Worm (Caenorhabditis elegans): Measurements from ENCODE around the gene T25D1.2.
A peak's percentile ranks its signal among the peaks of the same experiment; 100 is the strongest.

T25D1.2 gene

ce11 chrX:16548290-16548689, 32.9 kb downstream of the T25D1.2 start:
- no peak for TF ChIP-seq ztf-4 (tag; optimal IDR thresholded peaks at IDR 0.05)
- TF ChIP-seq ceh-16 (tag; optimal IDR thresholded peaks at IDR 0.05), result no peak
- no peak for TF ChIP-seq ztf-11 (tag; optimal IDR thresholded peaks at IDR 0.05)
- no peak for TF ChIP-seq alr-1 (tag; optimal IDR thresholded peaks at IDR 0.05)
- no peak for TF ChIP-seq nhr-129 (tag; optimal IDR thresholded peaks at IDR 0.05)
- no peak for TF ChIP-seq nhr-11 (tag; optimal IDR thresholded peaks at IDR 0.05)
- TF ChIP-seq ceh-82 (tag; optimal IDR thresholded peaks at IDR 0.05), result no peak
- TF ChIP-seq nhr-237 (tag; optimal IDR thresholded peaks at IDR 0.05), result no peak
- no peak for TF ChIP-seq mdl-1 (tag; optimal IDR thresholded peaks at IDR 0.05)
- TF ChIP-seq lin-13 (GFP tag; optimal IDR thresholded peaks at IDR 0.05), result no peak
- no peak for TF ChIP-seq crh-2 (tag; optimal IDR thresholded peaks at IDR 0.05)

ce11 chrX:16550551-16550950, 35.2 kb downstream of the T25D1.2 start:
- no peak for TF ChIP-seq egl-27 (tag; optimal IDR thresholded peaks at IDR 0.05)
- TF ChIP-seq ZK546.5 (tag; optimal IDR thresholded peaks at IDR 0.05), result no peak
- no peak for TF ChIP-seq nhr-21 (tag; optimal IDR thresholded peaks at IDR 0.05)
- peak; percentile 35 for TF ChIP-seq crh-2 (tag; optimal IDR thresholded peaks at IDR 0.05)
- no peak for TF ChIP-seq ceh-16 (tag; optimal IDR thresholded peaks at IDR 0.05)
- TF ChIP-seq C34F6.9 (tag; optimal IDR thresholded peaks at IDR 0.05), result no peak
- TF ChIP-seq peb-1 (tag; optimal IDR thresholded peaks at IDR 0.05), result no peak
- no peak for TF ChIP-seq sem-4 (tag; optimal IDR thresholded peaks at IDR 0.05)
- no peak for TF ChIP-seq alr-1 (tag; optimal IDR thresholded peaks at IDR 0.05)
- no peak for TF ChIP-seq nhr-129 (tag; optimal IDR thresholded peaks at IDR 0.05)
- peak; percentile 50 for TF ChIP-seq fos-1 (tag; optimal IDR thresholded peaks at IDR 0.05)
- TF ChIP-seq aly-2 (tag; optimal IDR thresholded peaks at IDR 0.05), result no peak
- peak; percentile 54 for TF ChIP-seq sma-9 (GFP tag; optimal IDR thresholded peaks at IDR 0.05)
- TF ChIP-seq sma-9 (tag; optimal IDR thresholded peaks at IDR 0.05), result no peak
- no peak for TF ChIP-seq nhr-12 (tag; optimal IDR thresholded peaks at IDR 0.05)
- TF ChIP-seq R02D3.7 (tag; optimal IDR thresholded peaks at IDR 0.05), result no peak
- no peak for TF ChIP-seq lin-13 (GFP tag; optimal IDR thresholded peaks at IDR 0.05)

- TF ChIP-seq unc-55 (GFP tag; optimal IDR thresholded peaks at IDR 0.05) (peak; percentile 22), C34F6.9 (tag; optimal IDR thresholded peaks at IDR 0.05) (peak; percentile 28), fos-1 (tag; optimal IDR thresholded peaks at IDR 0.05) (peak; percentile 32), unc-62 (GFP tag; optimal IDR thresholded peaks at IDR 0.05) (no peak), sma-3 (GFP tag; optimal IDR thresholded peaks at IDR 0.05) (peak; percentile 11), nhr-129 (tag; optimal IDR thresholded peaks at IDR 0.05) (peak; percentile 41), R02D3.7 (tag; optimal IDR thresholded peaks at IDR 0.05) (no peak), gmeb-1 (tag; optimal IDR thresholded peaks at IDR 0.05) (peak; percentile 40), elt-3 (tag; optimal IDR thresholded peaks at IDR 0.05) (no peak), sma-9 (GFP tag; optimal IDR thresholded peaks at IDR 0.05) (peak; percentile 11), sma-9 (tag; optimal IDR thresholded peaks at IDR 0.05) (no peak), nhr-77 (tag; optimal IDR thresholded peaks at IDR 0.05) (no peak)
Observed at ce11 chrX:16551318-16551717, 36.0 kb downstream of the T25D1.2 start.

- TF ChIP-seq unc-55 (GFP tag; optimal IDR thresholded peaks at IDR 0.05), result peak; percentile 56
- TF ChIP-seq nhr-129 (tag; optimal IDR thresholded peaks at IDR 0.05), result peak; percentile 52
- TF ChIP-seq sma-9 (GFP tag; optimal IDR thresholded peaks at IDR 0.05), result peak; percentile 23
- no peak for TF ChIP-seq sma-9 (tag; optimal IDR thresholded peaks at IDR 0.05)
- peak; percentile 18 for TF ChIP-seq crh-2 (tag; optimal IDR thresholded peaks at IDR 0.05)
- no peak for TF ChIP-seq Y55F3AM.14 (GFP tag; optimal IDR thresholded peaks at IDR 0.05)
- TF ChIP-seq lsy-2 (tag; optimal IDR thresholded peaks at IDR 0.05), result peak in 1 of 2 experiments; percentile 10
- TF ChIP-seq F13H6.1 (tag; optimal IDR thresholded peaks at IDR 0.05), result peak; percentile 46
- TF ChIP-seq C34F6.9 (tag; optimal IDR thresholded peaks at IDR 0.05), result peak; percentile 39
- TF ChIP-seq elt-3 (tag; optimal IDR thresholded peaks at IDR 0.05), result no peak
Observed at ce11 chrX:16553845-16554426, 38.6 kb downstream of the T25D1.2 start, which contains the start of gene K08B5.2. TSS of gene K08B5.2 (minus strand) at chrX:16553887.

- TF ChIP-seq nhr-25 (tag; optimal IDR thresholded peaks at IDR 0.05), result peak; percentile 76
- TF ChIP-seq nhr-23 (tag; optimal IDR thresholded peaks at IDR 0.05), result no peak
- peak; percentile 86 for TF ChIP-seq ceh-16 (tag; optimal IDR thresholded peaks at IDR 0.05)
- TF ChIP-seq egl-27 (tag; optimal IDR thresholded peaks at IDR 0.05), result no peak
- no peak for TF ChIP-seq nhr-11 (tag; optimal IDR thresholded peaks at IDR 0.05)
- peak; percentile 70 for TF ChIP-seq sma-9 (GFP tag; optimal IDR thresholded peaks at IDR 0.05)
- TF ChIP-seq sma-9 (tag; optimal IDR thresholded peaks at IDR 0.05), result no peak
- TF ChIP-seq lsy-2 (tag; optimal IDR thresholded peaks at IDR 0.05), result no peak
- no peak for TF ChIP-seq F13H6.1 (tag; optimal IDR thresholded peaks at IDR 0.05)
- TF ChIP-seq nhr-129 (tag; optimal IDR thresholded peaks at IDR 0.05), result no peak
- peak; percentile 83 for TF ChIP-seq elt-1 (tag; optimal IDR thresholded peaks at IDR 0.05)
- peak; percentile 9 for TF ChIP-seq sma-3 (GFP tag; optimal IDR thresholded peaks at IDR 0.05)
- peak; percentile 99 for TF ChIP-seq blmp-1 (tag; optimal IDR thresholded peaks at IDR 0.05; ENCODE audit: insufficient read depth)
- no peak for TF ChIP-seq lin-39 (tag; optimal IDR thresholded peaks at IDR 0.05)
Observed at ce11 chrX:16555726-16556125, 40.4 kb downstream of the T25D1.2 start.
